Fruit fly (Drosophila melanogaster): ENCODE data around the gene Zip71B.

Zip71B gene

DNA sequence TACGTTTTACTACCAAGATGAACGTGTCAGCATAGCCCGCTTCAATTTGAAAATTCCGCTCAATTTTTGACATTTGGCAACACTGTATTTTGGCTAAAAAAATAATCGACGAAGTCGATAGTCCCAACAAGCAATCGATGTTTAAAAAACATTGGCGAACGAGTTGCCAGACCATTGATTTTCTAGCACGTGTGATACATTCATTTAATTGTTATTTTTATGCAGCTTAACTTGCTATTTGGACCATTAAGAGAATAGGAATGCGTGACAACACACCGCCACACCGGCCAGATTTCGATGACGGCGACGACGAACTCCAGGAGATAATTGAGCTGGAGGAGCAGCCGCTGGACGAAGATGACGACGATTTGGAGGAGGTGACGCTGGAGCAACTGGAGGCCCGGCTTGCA, 9.4 kb upstream of the Zip71B start, which contains the start of gene CG5114 (continued):
- TF ChIP-seq run (tag; optimal IDR thresholded peaks at IDR 0.05), result no peak
- TF ChIP-seq CG31441 (GFP tag; IDR thresholded peaks at IDR 0.05), result no peak
- TF ChIP-seq so (GFP tag; IDR thresholded peaks at IDR 0.05), result no peak
- TF ChIP-seq ERR (GFP tag; optimal IDR thresholded peaks at IDR 0.05), result peak; percentile 66
- no peak for TF ChIP-seq CG18764 (GFP tag; optimal IDR thresholded peaks at IDR 0.05)
- TF ChIP-seq zen (tag; optimal IDR thresholded peaks at IDR 0.05), result peak; percentile 65
- TF ChIP-seq Hmr (GFP tag; optimal IDR thresholded peaks at IDR 0.05), result peak; percentile 41
- peak; percentile 25 for TF ChIP-seq maf-S (GFP tag; optimal IDR thresholded peaks at IDR 0.05)
- TF ChIP-seq CG6254 (GFP tag; optimal IDR thresholded peaks at IDR 0.05), result no peak
- TF ChIP-seq mirr (GFP tag; optimal IDR thresholded peaks at IDR 0.05), result peak; percentile 29
- TF ChIP-seq Dref (GFP tag; IDR thresholded peaks at IDR 0.05), result peak; percentile 98
- TF ChIP-seq CG11093 (GFP tag; IDR thresholded peaks at IDR 0.05), result no peak
- no peak for TF ChIP-seq CG2875 (GFP tag; optimal IDR thresholded peaks at IDR 0.05)
- TF ChIP-seq CG9609 (GFP tag; optimal IDR thresholded peaks at IDR 0.05), result peak; percentile 41
- no peak for TF ChIP-seq sr (GFP tag; IDR thresholded peaks at IDR 0.05)
- no peak for TF ChIP-seq Awh (GFP tag; IDR thresholded peaks at IDR 0.05)
- peak; percentile 6 for TF ChIP-seq CG15601 (tag; optimal IDR thresholded peaks at IDR 0.05)
- no peak for TF ChIP-seq CG11560 (tag; IDR thresholded peaks at IDR 0.05)
- no peak for TF ChIP-seq pros (GFP tag; optimal IDR thresholded peaks at IDR 0.05)
- peak; percentile 88 for TF ChIP-seq MESR4 (GFP tag; optimal IDR thresholded peaks at IDR 0.05)
- no peak for TF ChIP-seq CG3838 (GFP tag; optimal IDR thresholded peaks at IDR 0.05)
- no peak for TF ChIP-seq Doc2 (GFP tag; IDR thresholded peaks at IDR 0.05)
- TF ChIP-seq CTCF (GFP tag; optimal IDR thresholded peaks at IDR 0.05), result peak; percentile 44
- TF ChIP-seq CG11398 (GFP tag; optimal IDR thresholded peaks at IDR 0.05), result peak; percentile 40
- TF ChIP-seq CG6765 (GFP tag; optimal IDR thresholded peaks at IDR 0.05), result no peak
- no peak for TF ChIP-seq dimm (GFP tag; IDR thresholded peaks at IDR 0.05)
- peak; percentile 53 for TF ChIP-seq CG33213 (GFP tag; optimal IDR thresholded peaks at IDR 0.05)
- peak in 1 of 2 experiments; percentile 25 for TF ChIP-seq crp (GFP tag; optimal IDR thresholded peaks at IDR 0.05)
- peak; percentile 39 for TF ChIP-seq gsb-n (tag; optimal IDR thresholded peaks at IDR 0.05)
- peak; percentile 46 for TF ChIP-seq Abd-B (GFP tag; optimal IDR thresholded peaks at IDR 0.05)
- no peak; the same call in 1 of the 2 replicates for TF ChIP-seq ssp (GFP tag; IDR thresholded peaks at IDR 0.05)
- TF ChIP-seq CG10543 (GFP tag; optimal IDR thresholded peaks at IDR 0.05), result no peak
- no peak for TF ChIP-seq CG43689 (GFP tag; IDR thresholded peaks at IDR 0.05)
- peak; percentile 14 for TF ChIP-seq CG17359 (tag; optimal IDR thresholded peaks at IDR 0.05)
- TF ChIP-seq az2 (GFP tag; optimal IDR thresholded peaks at IDR 0.05), result peak; percentile 34
- peak; percentile 87 for TF ChIP-seq CG16813 (GFP tag; IDR thresholded peaks at IDR 0.05; ENCODE audit: partially characterized antibody)
- TF ChIP-seq inv (GFP tag; IDR thresholded peaks at IDR 0.05; ENCODE audit: partially characterized antibody), result peak; percentile 84
- peak; percentile 90 for TF ChIP-seq unc-4 (GFP tag; IDR thresholded peaks at IDR 0.05; ENCODE audit: partially characterized antibody)
- no peak for TF ChIP-seq sisA (GFP tag; IDR thresholded peaks at IDR 0.05)
- TF ChIP-seq CG4707 (GFP tag; optimal IDR thresholded peaks at IDR 0.05), result no peak
- peak; percentile 9 for TF ChIP-seq Side (GFP tag; optimal IDR thresholded peaks at IDR 0.05)
- no peak for TF ChIP-seq sima (GFP tag; optimal IDR thresholded peaks at IDR 0.05)
- no peak for TF ChIP-seq CG6854 (GFP tag; optimal IDR thresholded peaks at IDR 0.05)
- TF ChIP-seq dysf (GFP tag; IDR thresholded peaks at IDR 0.05), result no peak
- TF ChIP-seq bab2 (GFP tag; optimal IDR thresholded peaks at IDR 0.05), result peak; percentile 15
- peak; percentile 93 for TF ChIP-seq hbn (GFP tag; IDR thresholded peaks at IDR 0.05; ENCODE audit: partially characterized antibody)
- TF ChIP-seq CG7271 (tag; optimal IDR thresholded peaks at IDR 0.05), result no peak
- TF ChIP-seq eyg (GFP tag; optimal IDR thresholded peaks at IDR 0.05), result peak; percentile 19
- TF ChIP-seq CG3065 (GFP tag; optimal IDR thresholded peaks at IDR 0.05), result no peak
- TF ChIP-seq sob (GFP tag; IDR thresholded peaks at IDR 0.05), result peak; percentile 63; the same call in 1 of the 2 replicates
- no peak for TF ChIP-seq chm (GFP tag; IDR thresholded peaks at IDR 0.05)
- no peak for TF ChIP-seq ranshi (GFP tag; IDR thresholded peaks at IDR 0.05)
